Worm (Caenorhabditis elegans): Measurements from ENCODE around the gene C18B10.6.

C18B10.6 gene

ce11 chrV:7501194-7501593 lies 20.3 kb upstream of the C18B10.6 start:
- TF ChIP-seq dmd-6 (GFP tag; IDR thresholded peaks at IDR 0.05), result no peak
- no peak for TF ChIP-seq daf-8 (GFP tag; IDR thresholded peaks at IDR 0.05)
- no peak for TF ChIP-seq sdz-12 (GFP tag; optimal IDR thresholded peaks at IDR 0.05)
- no peak for TF ChIP-seq daf-12 (tag; optimal IDR thresholded peaks at IDR 0.05)
- no peak for TF ChIP-seq T20F7.1 (GFP tag; optimal IDR thresholded peaks at IDR 0.05)
- no peak for TF ChIP-seq egl-27 (tag; optimal IDR thresholded peaks at IDR 0.05)
- TF ChIP-seq snpc-1.2 (GFP tag; IDR thresholded peaks at IDR 0.05), result no peak
- TF ChIP-seq zip-2 (tag; optimal IDR thresholded peaks at IDR 0.05), result no peak
- no peak for TF ChIP-seq fos-1 (tag; optimal IDR thresholded peaks at IDR 0.05)
- no peak for TF ChIP-seq ctbp-1 (GFP tag; IDR thresholded peaks at IDR 0.05)

ce11 chrV:7497440-7497839 lies 16.6 kb upstream of the C18B10.6 start, which contains the start of gene srh-79:
srh-79 (plus strand) TSS chrV:7497740.
- TF ChIP-seq ztf-11 (tag; optimal IDR thresholded peaks at IDR 0.05), result no peak
- no peak for TF ChIP-seq fos-1 (tag; optimal IDR thresholded peaks at IDR 0.05)
- no peak for TF ChIP-seq unc-130 (GFP tag; optimal IDR thresholded peaks at IDR 0.05)
- no peak for TF ChIP-seq cey-2 (tag; optimal IDR thresholded peaks at IDR 0.05; ENCODE audit: borderline replicate concordance, insufficient read depth)
- TF ChIP-seq F26F4.8 (GFP tag; conservative IDR thresholded peaks at IDR 0.05), result no peak
- no peak for TF ChIP-seq nhr-111 (GFP tag; optimal IDR thresholded peaks at IDR 0.05)
- TF ChIP-seq T20F7.1 (GFP tag; optimal IDR thresholded peaks at IDR 0.05), result no peak
- no peak for TF ChIP-seq nhr-10 (tag; optimal IDR thresholded peaks at IDR 0.05)
- TF ChIP-seq unc-62 (GFP tag; optimal IDR thresholded peaks at IDR 0.05 in 1 of 2), result no peak
- no peak for TF ChIP-seq unc-62 (tag; optimal IDR thresholded peaks at IDR 0.05)
- no peak for TF ChIP-seq hmg-1.1 (GFP tag; IDR thresholded peaks at IDR 0.05)
- TF ChIP-seq rbr-2 (tag; optimal IDR thresholded peaks at IDR 0.05), result no peak

- TF ChIP-seq ztf-7 (tag; optimal IDR thresholded peaks at IDR 0.05) (no peak), vab-7 (GFP tag; IDR thresholded peaks at IDR 0.05) (no peak), nhr-28 (tag; optimal IDR thresholded peaks at IDR 0.05) (no peak), hif-1 (tag; optimal IDR thresholded peaks at IDR 0.05) (no peak), R02D3.7 (tag; optimal IDR thresholded peaks at IDR 0.05) (no peak), mep-1 (tag; optimal IDR thresholded peaks at IDR 0.05) (no peak), ces-1 (GFP tag; optimal IDR thresholded peaks at IDR 0.05) (no peak), nhr-237 (tag; optimal IDR thresholded peaks at IDR 0.05) (no peak), lin-15B (tag; optimal IDR thresholded peaks at IDR 0.05) (no peak), Y48G9A.11 (GFP tag; IDR thresholded peaks at IDR 0.05) (no peak), nhr-111 (GFP tag; optimal IDR thresholded peaks at IDR 0.05) (no peak)
Measured at ce11 chrV:7495189-7495588, 14.3 kb upstream of the C18B10.6 start, which contains the start of gene srbc-11. srbc-11 (minus strand) TSS chrV:7495289.

- TF ChIP-seq mdl-1 (tag; optimal IDR thresholded peaks at IDR 0.05), result no peak
- TF ChIP-seq skn-1 (tag; optimal IDR thresholded peaks at IDR 0.05), result no peak
- TF ChIP-seq lin-39 (tag; optimal IDR thresholded peaks at IDR 0.05), result no peak
- no peak for TF ChIP-seq lin-1 (GFP tag; IDR thresholded peaks at IDR 0.05)
- no peak for TF ChIP-seq duxl-1 (tag; optimal IDR thresholded peaks at IDR 0.05; ENCODE audit: poor library complexity)
- no peak for TF ChIP-seq daf-12 (tag; optimal IDR thresholded peaks at IDR 0.05)
- no peak for TF ChIP-seq lim-7 (GFP tag; IDR thresholded peaks at IDR 0.05)
- no peak for TF ChIP-seq zfp-2 (tag; optimal IDR thresholded peaks at IDR 0.05)
- no peak for TF ChIP-seq F10B5.3 (tag; optimal IDR thresholded peaks at IDR 0.05)
- TF ChIP-seq daf-8 (GFP tag; IDR thresholded peaks at IDR 0.05), result no peak
- no peak for TF ChIP-seq lin-38 (GFP tag; IDR thresholded peaks at IDR 0.05)
- TF ChIP-seq nhr-42 (GFP tag; IDR thresholded peaks at IDR 0.05), result no peak
Measured at ce11 chrV:7492924-7493323, 12.1 kb upstream of the C18B10.6 start, which contains the start of gene srbc-10. srbc-10 (minus strand) TSS chrV:7493024.

Measured in whole organism, L4 larva.